Worm (Caenorhabditis elegans) whole organism, midembryonic: ENCODE measurements around the gene rpl-22.

Experiments used
- T22C8.4 ChIP-seq: fragments of 200-800 bp; sonication (Bioruptor generic); IDR thresholded peaks from 2 replicates; pipeline ENCODE4 v1.3.6; 2022; ENCODE audit warnings: missing genetic modification characterization, missing compliant biosample characterization
- cog-1 ChIP-seq: sonication (generic microtip); optimal IDR thresholded peaks from 2 replicates; lab custom pipeline; 2016; ENCODE audit warnings: missing genetic modification characterization, missing compliant biosample characterization
- flt-1 ChIP-seq: fragments of 200-800 bp; sonication (Bioruptor generic); IDR thresholded peaks from 2 replicates; pipeline ENCODE4 v1.3.6; 2022; ENCODE audit warnings: missing genetic modification characterization, missing compliant biosample characterization
- klf-2 ChIP-seq: fragments of 200-800 bp; sonication (Bioruptor generic); conservative IDR thresholded peaks from 2 replicates; pipeline ENCODE4 v1.3.6; 2022; ENCODE audit warnings: missing genetic modification reagents, missing genetic modification characterization, missing compliant biosample characterization
- med-1 ChIP-seq: sonication (generic microtip); optimal IDR thresholded peaks from 2 replicates; lab custom pipeline; 2017; ENCODE audit warnings: missing genetic modification characterization, mild to moderate bottlenecking, missing compliant biosample characterization, antibody characterized with exemption, missing genetic modification reagents; ENCODE audit not compliant: insufficient read depth
- ref-1 ChIP-seq: fragments of 200-800 bp; sonication (Bioruptor generic); conservative IDR thresholded peaks from 2 replicates; pipeline ENCODE4 v1.3.6; 2022; ENCODE audit warnings: missing genetic modification reagents, missing genetic modification characterization, missing compliant biosample characterization
- tab-1 ChIP-seq: fragments of 200-800 bp; sonication (Bioruptor generic); IDR thresholded peaks from 2 replicates; pipeline ENCODE4 v1.3.6; 2022; ENCODE audit warnings: missing genetic modification characterization, missing compliant biosample characterization
- ztf-23 ChIP-seq: fragments of 200-800 bp; sonication (Bioruptor generic); IDR thresholded peaks from 2 replicates; pipeline ENCODE4 v1.3.6; 2022; ENCODE audit warnings: missing genetic modification reagents, missing genetic modification characterization, missing compliant biosample characterization
- ztf-29 ChIP-seq: fragments of 200-800 bp; sonication (Bioruptor generic); IDR thresholded peaks from 2 replicates; pipeline ENCODE4 v1.3.6; 2022; ENCODE audit warnings: missing genetic modification reagents, missing genetic modification characterization, missing compliant biosample characterization

DNA sequence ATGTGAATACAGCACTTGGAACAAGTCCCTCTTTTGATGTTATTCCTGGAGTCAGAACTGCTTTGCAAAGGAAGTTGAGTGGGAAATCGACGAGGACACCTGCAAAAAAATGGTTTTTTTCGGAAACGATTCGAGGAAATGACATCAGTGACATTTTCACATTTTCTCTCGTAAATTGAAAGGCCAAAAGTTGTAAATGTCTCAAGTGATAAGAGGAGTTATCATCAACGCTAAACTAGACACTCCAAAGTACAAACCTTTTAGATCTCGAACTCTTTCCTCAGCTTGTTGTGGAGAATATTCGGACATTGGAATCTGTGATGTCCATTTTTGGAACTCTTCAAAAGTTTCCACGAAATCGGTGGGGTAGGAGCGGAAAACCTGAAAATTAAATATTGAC lies 28.8 kb downstream of the rpl-22 start:
- TF ChIP-seq med-1 = no peak
- no peak for TF ChIP-seq tab-1 (GFP tag; lab: Robert Waterston, UW)
- TF ChIP-seq flt-1 = no peak
- TF ChIP-seq T22C8.4 (GFP tag; lab: Robert Waterston, UW) = no peak
- no peak for TF ChIP-seq ztf-23 (GFP tag; lab: Robert Waterston, UW)
- no peak for TF ChIP-seq ztf-29 (GFP tag; lab: Robert Waterston, UW)
- no peak for TF ChIP-seq cog-1 (tag; lab: Kevin White, UChicago)
- no peak for TF ChIP-seq ref-1
- no peak for TF ChIP-seq klf-2 (GFP tag; lab: Robert Waterston, UW)
